Worm (Caenorhabditis elegans) whole organism, early embryonic: ENCODE data around the gene srg-61.
A peak's percentile ranks its signal among the peaks of the same experiment; 100 is the strongest.

Source experiments
- B0310.2 ChIP-seq: sonication (generic microtip); optimal IDR thresholded peaks from 2 replicates; lab custom pipeline; 2016; ENCODE audit warnings: mild to moderate bottlenecking, missing genetic modification characterization, missing compliant biosample characterization
- F13C5.2 ChIP-seq: sonication (generic microtip); optimal IDR thresholded peaks from 2 replicates; lab custom pipeline; 2017; ENCODE audit warnings: mild to moderate bottlenecking, missing genetic modification characterization, inconsistent platforms, missing compliant biosample characterization
- aly-1 ChIP-seq: sonication (generic microtip); optimal IDR thresholded peaks from 2 replicates; lab custom pipeline; 2016; ENCODE audit warnings: missing genetic modification characterization, missing compliant biosample characterization
- ama-1 ChIP-seq: fragments of 150-350 bp; optimal IDR thresholded peaks from 2 replicates; lab custom pipeline; 2014
- ceh-13 ChIP-seq: fragments of 200-800 bp; sonication (Bioruptor generic); optimal IDR thresholded peaks from 2 replicates; lab custom pipeline; 2018; ENCODE audit warnings: mild to moderate bottlenecking, missing genetic modification characterization, missing compliant biosample characterization
- ceh-36 ChIP-seq: sonication (generic microtip); optimal IDR thresholded peaks from 2 replicates; lab custom pipeline; 2016; ENCODE audit warnings: missing genetic modification characterization, inconsistent platforms, missing compliant biosample characterization
- ets-7 ChIP-seq: sonication (generic microtip); optimal IDR thresholded peaks from 2 replicates; lab custom pipeline; 2016; ENCODE audit warnings: missing genotype, missing genetic modification characterization, missing compliant biosample characterization
- flt-1 ChIP-seq: fragments of 200-800 bp; sonication (Bioruptor generic); IDR thresholded peaks from 2 replicates; pipeline ENCODE4 v1.3.6; 2022; ENCODE audit warnings: missing genetic modification characterization, missing compliant biosample characterization
- hmbx-1 ChIP-seq: sonication (generic microtip); optimal IDR thresholded peaks from 2 replicates; lab custom pipeline; 2016; ENCODE audit warnings: mild to moderate bottlenecking, missing genetic modification characterization, missing compliant biosample characterization
- hmg-4 ChIP-seq: fragments of 200-800 bp; sonication (Bioruptor generic); optimal IDR thresholded peaks from 2 replicates; lab custom pipeline; 2018; ENCODE audit warnings: mild to moderate bottlenecking, missing genetic modification characterization, missing compliant biosample characterization
- hnd-1 ChIP-seq: sonication (generic microtip); optimal IDR thresholded peaks from 2 replicates; lab custom pipeline; 2016; ENCODE audit warnings: missing genetic modification characterization, missing compliant biosample characterization
- pes-1 ChIP-seq: fragments of 200-800 bp; sonication (Bioruptor generic); IDR thresholded peaks from 2 replicates; pipeline ENCODE4 v1.3.6; 2022; ENCODE audit warnings: missing genetic modification reagents, missing genetic modification characterization, missing compliant biosample characterization
- scrt-1 ChIP-seq: fragments of 200-800 bp; sonication (Bioruptor generic); IDR thresholded peaks from 2 replicates; pipeline ENCODE4 v1.3.6; 2022; ENCODE audit warnings: missing genetic modification characterization, missing compliant biosample characterization
- sea-1 ChIP-seq: fragments of 200-800 bp; sonication (Bioruptor generic); conservative IDR thresholded peaks from 2 replicates; pipeline ENCODE4 v1.3.6; 2022; ENCODE audit warnings: missing genetic modification characterization, missing compliant biosample characterization
- tbx-11 ChIP-seq: fragments of 200-800 bp; sonication (Bioruptor generic); IDR thresholded peaks from 2 replicates; pipeline ENCODE4 v1.3.6; 2022; ENCODE audit warnings: missing genetic modification characterization, missing compliant biosample characterization
- tbx-37 ChIP-seq: fragments of 200-800 bp; sonication (Bioruptor generic); conservative IDR thresholded peaks from 2 replicates; pipeline ENCODE4 v1.3.6; 2022; ENCODE audit warnings: missing genetic modification reagents, missing genetic modification characterization, missing compliant biosample characterization
- tra-4 ChIP-seq: sonication (generic microtip); optimal IDR thresholded peaks from 2 replicates; lab custom pipeline; 2017; ENCODE audit warnings: missing genetic modification characterization, missing compliant biosample characterization

Gene srg-61

DNA sequence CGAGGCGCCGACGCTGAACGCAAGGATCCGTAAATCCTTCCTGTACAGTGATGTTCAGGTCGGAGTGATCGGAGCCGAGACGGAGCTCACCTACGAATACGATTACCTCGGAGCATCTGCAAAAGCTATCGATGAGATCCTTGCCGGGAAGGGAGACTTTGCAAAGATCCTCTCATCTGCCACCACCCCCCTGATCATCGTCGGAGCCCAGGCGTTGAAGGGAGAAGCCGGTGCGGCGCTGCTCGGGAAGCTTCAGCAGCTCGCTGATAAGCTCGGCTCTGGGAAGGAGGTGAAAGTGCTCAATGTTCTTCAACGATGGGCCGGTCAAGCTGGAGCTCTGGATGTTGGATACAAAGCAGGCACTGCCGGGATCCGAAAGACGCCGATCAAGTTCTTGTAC, 36.8 kb downstream of the srg-61 start:
- TF ChIP-seq tbx-11 (GFP tag; lab: Robert Waterston, UW) (peak; percentile 6; the same call in 1 of the 2 replicates), hmbx-1 (tag; lab: Kevin White, UChicago) (no peak)

ce11 chrV:2702883-2703282, 37.2 kb downstream of the srg-61 start:
- TF ChIP-seq ama-1 (lab: Kevin White, UChicago) (no peak), ets-7 (tag; lab: Kevin White, UChicago) (no peak), B0310.2 (tag; lab: Kevin White, UChicago) (no peak), hmbx-1 (tag; lab: Kevin White, UChicago) (no peak), hmg-4 (no peak), F13C5.2 (tag; lab: Kevin White, UChicago) (no peak), tra-4 (tag; lab: Kevin White, UChicago) (no peak), ceh-36 (tag; lab: Kevin White, UChicago) (no peak), aly-1 (no peak), scrt-1 (no peak), flt-1 (GFP tag; lab: Robert Waterston, UW) (no peak), tbx-11 (GFP tag; lab: Robert Waterston, UW) (no peak), ceh-13 (no peak), sea-1 (no peak), pes-1 (GFP tag; lab: Robert Waterston, UW) (no peak), hnd-1 (tag; lab: Kevin White, UChicago) (no peak), tbx-37 (GFP tag; lab: Robert Waterston, UW) (no peak)

- TF ChIP-seq ama-1 (lab: Kevin White, UChicago): no peak
- TF ChIP-seq flt-1 (GFP tag; lab: Robert Waterston, UW): no peak
- no peak for TF ChIP-seq aly-1
- no peak for TF ChIP-seq B0310.2 (tag; lab: Kevin White, UChicago)
- no peak for TF ChIP-seq hmbx-1 (tag; lab: Kevin White, UChicago)
- no peak for TF ChIP-seq ceh-13
- TF ChIP-seq hmg-4: no peak
Measured at ce11 chrV:2698826-2699225, 41.3 kb downstream of the srg-61 start, which contains the start of gene nuo-5. Gene nuo-5, plus strand, starts transcription at chrV:2698972.

DNA sequence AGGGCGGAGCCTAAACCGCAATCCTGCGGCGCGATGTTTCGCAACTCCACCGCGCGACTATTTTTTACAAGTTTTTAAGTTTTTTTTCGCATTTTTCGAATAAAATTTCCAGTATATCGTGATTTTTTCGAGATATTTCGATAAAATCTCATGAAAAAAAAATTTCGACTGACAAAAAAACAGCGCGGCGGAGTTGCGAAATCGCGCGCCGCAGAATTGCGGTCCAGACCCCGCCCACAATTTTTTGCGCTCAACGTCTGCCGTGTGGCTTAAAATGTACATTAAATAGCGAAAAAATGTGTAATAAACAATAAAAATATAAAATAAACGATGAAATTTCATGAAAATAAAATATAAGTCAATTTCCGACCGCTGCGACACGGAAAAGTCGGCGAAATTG, 42.4 kb downstream of the srg-61 start:
- TF ChIP-seq tbx-37 (GFP tag; lab: Robert Waterston, UW) (no peak), pes-1 (GFP tag; lab: Robert Waterston, UW) (peak; percentile 56; the same call in 1 of the 2 replicates), scrt-1 (no peak), hmg-4 (no peak), B0310.2 (tag; lab: Kevin White, UChicago) (no peak), hmbx-1 (tag; lab: Kevin White, UChicago) (no peak)

- TF ChIP-seq sea-1 (no peak), ama-1 (lab: Kevin White, UChicago) (no peak)
Measured at ce11 chrV:2695935-2696334, 44.2 kb downstream of the srg-61 start, which contains the start of gene Y45G12B.3. Gene Y45G12B.3, minus strand, starts transcription at chrV:2696254.

- peak; percentile 8; the same call in 1 of the 2 replicates for TF ChIP-seq tbx-11 (GFP tag; lab: Robert Waterston, UW)
- TF ChIP-seq tra-4 (tag; lab: Kevin White, UChicago): no peak
- 0 out of 2 replicates have a peak, but pooled peaks have one; percentile 23 for TF ChIP-seq tbx-37 (GFP tag; lab: Robert Waterston, UW)
- peak; percentile 32 for TF ChIP-seq hmg-4
- peak; percentile 68 for TF ChIP-seq F13C5.2 (tag; lab: Kevin White, UChicago)
Measured at ce11 chrV:2694389-2694788, 45.7 kb downstream of the srg-61 start, which contains the start of gene Y45G12B.2. Gene Y45G12B.2, plus strand, starts transcription at chrV:2694771.

- TF ChIP-seq ceh-36 (tag; lab: Kevin White, UChicago) (no peak), aly-1 (no peak), sea-1 (no peak), tbx-37 (GFP tag; lab: Robert Waterston, UW) (no peak), pes-1 (GFP tag; lab: Robert Waterston, UW) (no peak)
Measured at ce11 chrV:2690948-2691347, 49.2 kb downstream of the srg-61 start.

ce11 chrV:2690478-2690877, 49.6 kb downstream of the srg-61 start:
- TF ChIP-seq hmbx-1 (tag; lab: Kevin White, UChicago) (no peak), hnd-1 (tag; lab: Kevin White, UChicago) (no peak), flt-1 (GFP tag; lab: Robert Waterston, UW) (no peak), ama-1 (lab: Kevin White, UChicago) (no peak), ets-7 (tag; lab: Kevin White, UChicago) (no peak), pes-1 (GFP tag; lab: Robert Waterston, UW) (no peak), F13C5.2 (tag; lab: Kevin White, UChicago) (no peak), tbx-11 (GFP tag; lab: Robert Waterston, UW) (no peak), hmg-4 (no peak)
